Worm (Caenorhabditis elegans): ENCODE measurements around the gene F41H10.2.

Gene F41H10.2

ce11 chrIV:5389951-5390350, 8.5 kb downstream of the F41H10.2 start:
- TF ChIP-seq ctbp-1 (GFP tag; IDR thresholded peaks at IDR 0.05) (no peak), snpc-1.2 (GFP tag; IDR thresholded peaks at IDR 0.05) (peak; percentile 84), dmd-9 (GFP tag; IDR thresholded peaks at IDR 0.05) (no peak), ces-1 (GFP tag; optimal IDR thresholded peaks at IDR 0.05) (no peak), lin-38 (GFP tag; IDR thresholded peaks at IDR 0.05) (0 out of 2 replicates have a peak, but pooled peaks have one; percentile 22), Y5F2A.4 (GFP tag; optimal IDR thresholded peaks at IDR 0.05) (no peak), madf-5 (GFP tag; IDR thresholded peaks at IDR 0.05) (0 out of 4 replicates have a peak, but pooled peaks of 1 of the 2 experiments have one; percentile 26), hmg-1.1 (GFP tag; IDR thresholded peaks at IDR 0.05) (no peak), dmd-8 (GFP tag; IDR thresholded peaks at IDR 0.05) (no peak), T26A8.4 (GFP tag; IDR thresholded peaks at IDR 0.05) (no peak), dmd-6 (GFP tag; IDR thresholded peaks at IDR 0.05) (no peak), zfp-2 (tag; optimal IDR thresholded peaks at IDR 0.05) (no peak), lir-3 (tag; optimal IDR thresholded peaks at IDR 0.05) (no peak), mep-1 (tag; optimal IDR thresholded peaks at IDR 0.05) (no peak), lin-15B (tag; optimal IDR thresholded peaks at IDR 0.05) (no peak), Y105C5A.15 (GFP tag; IDR thresholded peaks at IDR 0.05) (no peak), nhr-48 (tag; optimal IDR thresholded peaks at IDR 0.05) (no peak), egl-27 (tag; optimal IDR thresholded peaks at IDR 0.05) (no peak), ama-1 (optimal IDR thresholded peaks at IDR 0.05) (no peak), ceh-28 (tag; optimal IDR thresholded peaks at IDR 0.05) (no peak), nhr-111 (GFP tag; optimal IDR thresholded peaks at IDR 0.05) (no peak), nhr-6 (tag; optimal IDR thresholded peaks at IDR 0.05) (no peak), daf-8 (GFP tag; IDR thresholded peaks at IDR 0.05) (no peak), F49E8.2 (tag; optimal IDR thresholded peaks at IDR 0.05; ENCODE audit: borderline replicate concordance) (peak; percentile 56), ztf-11 (tag; optimal IDR thresholded peaks at IDR 0.05) (no peak), ZK337.2 (GFP tag; IDR thresholded peaks at IDR 0.05) (no peak), ztf-7 (tag; optimal IDR thresholded peaks at IDR 0.05) (no peak), spr-3 (GFP tag; optimal IDR thresholded peaks at IDR 0.05) (no peak), zfp-3 (GFP tag; conservative IDR thresholded peaks at IDR 0.05) (no peak), duxl-1 (tag; optimal IDR thresholded peaks at IDR 0.05; ENCODE audit: poor library complexity) (no peak), ceh-44 (GFP tag; IDR thresholded peaks at IDR 0.05) (no peak), madf-9 (GFP tag; conservative IDR thresholded peaks at IDR 0.05) (no peak), ZK546.5 (tag; optimal IDR thresholded peaks at IDR 0.05) (no peak), daf-16 (GFP tag; optimal IDR thresholded peaks at IDR 0.05) (no peak), daf-16 (tag; optimal IDR thresholded peaks at IDR 0.05) (no peak), F44E2.7 (GFP tag; IDR thresholded peaks at IDR 0.05) (no peak), nhr-25 (tag; optimal IDR thresholded peaks at IDR 0.05; ENCODE audit: borderline replicate concordance, insufficient read depth) (no peak), fkh-10 (GFP tag; optimal IDR thresholded peaks at IDR 0.05) (no peak), T20F7.1 (GFP tag; optimal IDR thresholded peaks at IDR 0.05) (no peak), F26F4.8 (GFP tag; conservative IDR thresholded peaks at IDR 0.05) (no peak), nhr-11 (tag; optimal IDR thresholded peaks at IDR 0.05) (no peak), arid-1 (GFP tag; conservative IDR thresholded peaks at IDR 0.05) (no peak), lin-1 (GFP tag; IDR thresholded peaks at IDR 0.05) (no peak), aha-1 (tag) (peak; percentile 85), Y48G9A.11 (GFP tag; IDR thresholded peaks at IDR 0.05) (peak; percentile 42; the same call in 1 of the 2 replicates), nhr-76 (tag; optimal IDR thresholded peaks at IDR 0.05) (no peak)

Measured in whole organism, L4 larva.